Worm (Caenorhabditis elegans): ENCODE results near the gene din-1.

- TF ChIP-seq nhr-90 (tag; optimal IDR thresholded peaks at IDR 0.05) (no peak), egl-18 (GFP tag; IDR thresholded peaks at IDR 0.05) (no peak)
These were observed 13.5 kb upstream of the din-1 start for ce11 chrII:11646874-11647273.
